Worm (Caenorhabditis elegans): Measurements from ENCODE around the gene F54D1.1.
"Not testable (repeated sequence)": the region's sequence is repeated elsewhere in the genome, so short reads cannot be mapped to it uniquely, and the experiment has no call there.

DNA sequence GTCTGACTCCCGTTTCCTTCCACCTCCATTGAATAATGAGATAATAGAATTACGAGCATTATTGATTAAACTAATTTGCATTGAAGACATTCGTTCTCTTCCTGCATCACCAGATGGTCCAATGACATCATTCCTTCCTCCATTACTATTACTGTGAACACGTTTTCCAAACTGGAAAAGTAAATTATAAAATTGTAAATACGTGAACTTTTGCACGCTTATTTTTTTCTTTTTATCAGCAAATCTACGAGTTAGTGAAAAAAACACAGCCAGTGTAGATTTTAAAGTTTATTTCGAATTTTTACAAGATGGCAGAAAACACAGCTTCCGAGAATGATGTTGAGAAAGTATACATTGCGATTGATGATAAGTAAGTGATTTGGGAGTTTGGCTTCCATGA is 7.9 kb upstream of the F54D1.1 start, which contains the start of gene C05C12.1:
- not testable (repeated sequence) for TF ChIP-seq tbx-11 (GFP tag; IDR thresholded peaks at IDR 0.05); tbx-37 (GFP tag; conservative IDR thresholded peaks at IDR 0.05); ama-1 (optimal IDR thresholded peaks at IDR 0.05); scrt-1 (GFP tag; IDR thresholded peaks at IDR 0.05); ceh-13 (GFP tag; optimal IDR thresholded peaks at IDR 0.05); hnd-1 (tag; optimal IDR thresholded peaks at IDR 0.05)

Data from whole organism, early embryonic.